Worm (Caenorhabditis elegans) whole organism, L2 larva: ENCODE data around the gene oac-29.

Experiments
- R02D3.7 ChIP-seq: fragments of 150-350 bp; optimal IDR thresholded peaks from 2 replicates; lab custom pipeline; 2014; ENCODE audit warnings: missing biosample characterization, missing genetic modification characterization
- Y55F3AM.14 ChIP-seq: fragments of 200-800 bp; sonication (Bioruptor generic); optimal IDR thresholded peaks from 2 replicates; lab custom pipeline; 2018; ENCODE audit warnings: mild to moderate bottlenecking, missing genetic modification characterization, missing compliant biosample characterization
- alr-1 ChIP-seq: fragments of 150-350 bp; optimal IDR thresholded peaks from 2 replicates; lab custom pipeline; 2014; ENCODE audit warnings: missing biosample characterization, missing genetic modification characterization
- ceh-82 ChIP-seq: fragments of 150-350 bp; optimal IDR thresholded peaks from 2 replicates; lab custom pipeline; 2014; ENCODE audit warnings: missing biosample characterization, missing genetic modification characterization
- gmeb-1 ChIP-seq: fragments of 150-350 bp; optimal IDR thresholded peaks from 2 replicates; lab custom pipeline; 2014; ENCODE audit warnings: missing biosample characterization, missing genetic modification characterization
- lin-39 ChIP-seq: fragments of 150-350 bp; optimal IDR thresholded peaks from 2 replicates; lab custom pipeline; 2014; ENCODE audit warnings: missing biosample characterization, missing genetic modification reagents, missing genetic modification characterization
- mdl-1 ChIP-seq, 2 experiments: fragments of 150-350 bp in 1 of 2; sonication (generic microtip) in 1 of 2; optimal IDR thresholded peaks; 2 replicates each; lab custom pipeline; 2017; ENCODE audit warnings: missing biosample characterization in 2 of 2, missing genetic modification characterization in 2 of 2
- nhr-12 ChIP-seq: fragments of 150-350 bp; optimal IDR thresholded peaks from 2 replicates; lab custom pipeline; 2014; ENCODE audit warnings: missing biosample characterization, missing genetic modification characterization
- nhr-237 ChIP-seq: fragments of 150-350 bp; optimal IDR thresholded peaks from 2 replicates; lab custom pipeline; 2014; ENCODE audit warnings: missing biosample characterization, missing genetic modification characterization
- nhr-25 ChIP-seq: fragments of 150-350 bp; sonication (generic microtip); optimal IDR thresholded peaks from 3 replicates; lab custom pipeline; 2014; ENCODE audit warnings: missing biosample characterization, missing genetic modification characterization
- sem-4 ChIP-seq: fragments of 150-350 bp; optimal IDR thresholded peaks from 2 replicates; lab custom pipeline; 2014; ENCODE audit warnings: missing biosample characterization, missing genetic modification reagents, missing genetic modification characterization
- ztf-1 ChIP-seq: fragments of 200-800 bp; sonication (Bioruptor generic); conservative IDR thresholded peaks from 2 replicates; pipeline ENCODE4 v1.3.6; 2022; ENCODE audit warnings: missing genetic modification characterization, missing compliant biosample characterization

DNA sequence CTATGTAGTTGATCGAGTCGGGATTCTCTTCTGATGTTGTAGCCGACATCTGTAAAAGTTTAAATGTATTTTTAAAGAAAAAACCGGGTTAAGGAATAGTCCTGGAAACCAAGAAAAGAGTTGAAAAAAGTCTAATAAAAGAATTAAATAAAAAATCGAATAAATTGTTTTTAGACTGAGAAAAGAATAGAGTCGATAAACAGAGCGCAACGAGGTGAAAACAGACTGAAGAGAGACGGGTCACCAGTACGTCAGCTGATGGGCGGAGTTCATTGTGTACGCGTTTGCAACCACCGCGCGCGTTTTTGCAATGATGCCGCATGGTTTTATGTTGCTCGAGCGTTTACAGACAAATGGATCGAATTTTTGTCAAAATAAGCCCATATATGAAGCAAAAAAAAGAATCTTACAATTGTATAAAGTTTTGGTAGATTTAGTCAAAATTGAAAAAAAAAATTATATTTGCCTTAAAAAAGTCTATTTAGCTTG lies 4.2 kb downstream of the oac-29 start, which contains the start of gene atg-18:
- TF ChIP-seq nhr-25 (tag; lab: Kevin White, UChicago) (no peak), alr-1 (no peak), Y55F3AM.14 (GFP tag; lab: Kevin White, UChicago) (no peak), mdl-1 (tag; optimal IDR thresholded peaks at IDR 0.05; lab: Kevin White, UChicago) (no peak), ceh-82 (tag; lab: Kevin White, UChicago) (no peak), ztf-1 (GFP tag; lab: Robert Waterston, UW) (no peak), nhr-237 (no peak), nhr-12 (tag; lab: Kevin White, UChicago) (no peak), gmeb-1 (tag; lab: Kevin White, UChicago) (peak; percentile 73), sem-4 (peak; percentile 56), lin-39 (no peak), R02D3.7 (tag; lab: Kevin White, UChicago) (no peak)
